Fruit fly (Drosophila melanogaster): ENCODE measurements around the gene Dab.
A peak's percentile ranks its signal among the peaks of the same experiment; 100 is the strongest.

Dab gene

dm6 chr3L:16711430-16712228 is at the start of gene Dab, which contains the start of the genes CG43954 and Lasp:
Gene Dab, plus strand, starts transcription at chr3L:16712126.
Gene CG43954, minus strand, starts transcription at chr3L:16711677.
Gene Lasp, minus strand, starts transcription at chr3L:16711677.
- TF ChIP-seq net (GFP tag; optimal IDR thresholded peaks at IDR 0.05) (peak; percentile 32), CG16779 (tag; optimal IDR thresholded peaks at IDR 0.05) (peak; percentile 17), CG3919 (GFP tag; optimal IDR thresholded peaks at IDR 0.05) (peak; percentile 59), pdm3 (GFP tag; optimal IDR thresholded peaks at IDR 0.05) (no peak), Hr39 (GFP tag; optimal IDR thresholded peaks at IDR 0.05) (no peak), Eip78C (GFP tag) (peak; percentile 71), CG1621 (tag; optimal IDR thresholded peaks at IDR 0.05) (peak; percentile 22), Eip75B (GFP tag; optimal IDR thresholded peaks at IDR 0.05) (peak; percentile 17), Hr38 (GFP tag; optimal IDR thresholded peaks at IDR 0.05) (no peak), CG6163 (GFP tag; IDR thresholded peaks at IDR 0.05) (peak; percentile 57), lz (GFP tag; optimal IDR thresholded peaks at IDR 0.05) (peak; percentile 16), CG31627 (GFP tag; optimal IDR thresholded peaks at IDR 0.05) (peak; percentile 28), CG15336 (GFP tag; IDR thresholded peaks at IDR 0.05) (peak; percentile 51; the same call in 1 of the 2 replicates), CG8319 (GFP tag; optimal IDR thresholded peaks at IDR 0.05) (no peak), CG6276 (GFP tag; optimal IDR thresholded peaks at IDR 0.05) (peak; percentile 11), Met (GFP tag; optimal IDR thresholded peaks at IDR 0.05) (peak; percentile 35), topi (GFP tag; optimal IDR thresholded peaks at IDR 0.05) (peak; percentile 32), CG7368 (GFP tag; optimal IDR thresholded peaks at IDR 0.05) (no peak), CG3032 (tag; optimal IDR thresholded peaks at IDR 0.05) (peak; percentile 8), CG9139 (GFP tag; optimal IDR thresholded peaks at IDR 0.05) (peak; percentile 20), CG8119 (GFP tag; IDR thresholded peaks at IDR 0.05) (no peak), Hr4 (GFP tag; optimal IDR thresholded peaks at IDR 0.05) (no peak), ss (GFP tag; optimal IDR thresholded peaks at IDR 0.05) (peak in 1 of 2 experiments; percentile 41), Ets21C (GFP tag; optimal IDR thresholded peaks at IDR 0.05) (no peak), Sox102F (GFP tag; optimal IDR thresholded peaks at IDR 0.05) (peak; percentile 21), esn (GFP tag; optimal IDR thresholded peaks at IDR 0.05) (peak; percentile 22), Sox14 (GFP tag; optimal IDR thresholded peaks at IDR 0.05) (peak; percentile 29), CG6854 (GFP tag; optimal IDR thresholded peaks at IDR 0.05) (peak; percentile 27), svp (GFP tag) (peak; percentile 58), vri (GFP tag; optimal IDR thresholded peaks at IDR 0.05) (peak; percentile 50), achi (GFP tag; optimal IDR thresholded peaks at IDR 0.05) (peak; percentile 7), eg (GFP tag; IDR thresholded peaks at IDR 0.05) (peak; percentile 50; the same call in 2 of the 3 replicates)

- TF ChIP-seq Sox14 (GFP tag; optimal IDR thresholded peaks at IDR 0.05) (no peak), Sox15 (GFP tag; optimal IDR thresholded peaks at IDR 0.05) (no peak), CG4318 (GFP tag; optimal IDR thresholded peaks at IDR 0.05) (no peak), salr (GFP tag; optimal IDR thresholded peaks at IDR 0.05) (no peak), Gug (GFP tag; IDR thresholded peaks at IDR 0.05) (no peak), CG1621 (tag; optimal IDR thresholded peaks at IDR 0.05) (no peak), dac (GFP tag; optimal IDR thresholded peaks at IDR 0.05) (no peak), CG10669 (GFP tag; optimal IDR thresholded peaks at IDR 0.05) (no peak), CG31627 (GFP tag; optimal IDR thresholded peaks at IDR 0.05) (no peak), Hr39 (GFP tag; optimal IDR thresholded peaks at IDR 0.05) (no peak), Eip75B (GFP tag; optimal IDR thresholded peaks at IDR 0.05) (no peak), CG11294 (GFP tag; IDR thresholded peaks at IDR 0.05) (no peak), CG11762 (GFP tag; optimal IDR thresholded peaks at IDR 0.05; ENCODE audit: insufficient read depth) (no peak), CG6276 (GFP tag; optimal IDR thresholded peaks at IDR 0.05) (no peak), fd85E (GFP tag; optimal IDR thresholded peaks at IDR 0.05) (no peak), CG8119 (GFP tag; IDR thresholded peaks at IDR 0.05) (no peak), CG8319 (GFP tag; optimal IDR thresholded peaks at IDR 0.05) (no peak)
Measured at dm6 chr3L:16664146-16664722, 47.7 kb upstream of the Dab start.
